Fruit fly (Drosophila melanogaster): Measurements from ENCODE around the gene Pdp1.

Pdp1 gene

DNA sequence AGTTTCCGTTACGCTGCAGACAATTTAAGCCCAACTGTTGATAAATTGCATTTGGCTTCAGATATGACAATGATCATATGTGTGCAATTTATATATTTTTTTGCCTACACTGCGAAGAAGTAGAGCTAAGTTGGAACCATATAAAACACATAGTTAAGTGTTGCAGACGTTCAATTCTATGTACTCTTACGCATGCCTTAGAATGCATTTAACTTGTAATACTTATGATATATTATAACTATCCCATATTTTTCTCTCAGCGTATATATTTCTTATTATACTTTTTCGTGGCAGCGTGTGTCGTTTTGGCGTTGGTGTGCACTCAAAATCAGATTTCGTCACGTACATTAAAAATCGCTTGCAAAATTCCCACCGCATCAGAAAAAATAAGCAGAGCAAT, 83.8 kb downstream of the Pdp1 start (continued):
- TF ChIP-seq row (GFP tag; IDR thresholded peaks at IDR 0.05): peak; percentile 50; the same call in 1 of the 3 replicates
- no peak for TF ChIP-seq crc (GFP tag; optimal IDR thresholded peaks at IDR 0.05)
- TF ChIP-seq CG12659 (GFP tag; optimal IDR thresholded peaks at IDR 0.05): peak; percentile 4
- peak; percentile 19; the same call in 1 of the 2 replicates for TF ChIP-seq Xrp1 (GFP tag; IDR thresholded peaks at IDR 0.05)
- 0 out of 4 replicates have a peak, but pooled peaks have one; percentile 15 for TF ChIP-seq Gug (GFP tag; IDR thresholded peaks at IDR 0.05)
- no peak for TF ChIP-seq sima (GFP tag; optimal IDR thresholded peaks at IDR 0.05)
- TF ChIP-seq esg (GFP tag; conservative IDR thresholded peaks at IDR 0.05): 0 out of 2 replicates have a peak, but pooled peaks have one; percentile 37
- peak; percentile 44; the same call in 1 of the 3 replicates for TF ChIP-seq CG11695 (GFP tag; IDR thresholded peaks at IDR 0.05)
- TF ChIP-seq CG2120 (GFP tag; optimal IDR thresholded peaks at IDR 0.05): peak; percentile 42
- peak; percentile 72 for TF ChIP-seq slbo (GFP tag; IDR thresholded peaks at IDR 0.05)
- peak; percentile 52; the same call in 1 of the 3 replicates for TF ChIP-seq so (GFP tag; IDR thresholded peaks at IDR 0.05)
- TF ChIP-seq tgo (GFP tag; IDR thresholded peaks at IDR 0.05): peak; percentile 48; the same call in 1 of the 3 replicates
- TF ChIP-seq Hr51 (GFP tag; optimal IDR thresholded peaks at IDR 0.05): peak in 1 of 2 experiments; percentile 53
- TF ChIP-seq Ada2b (GFP tag; IDR thresholded peaks at IDR 0.05): peak; percentile 30; the same call in 1 of the 2 replicates
- peak; percentile 1 for TF ChIP-seq CG18262 (tag; optimal IDR thresholded peaks at IDR 0.05)
- TF ChIP-seq CG8924 (tag; optimal IDR thresholded peaks at IDR 0.05): no peak
- TF ChIP-seq Ssrp (tag; optimal IDR thresholded peaks at IDR 0.05): peak; percentile 3
- TF ChIP-seq Rfx (GFP tag; IDR thresholded peaks at IDR 0.05): peak; percentile 60; the same call in 1 of the 2 replicates
- TF ChIP-seq grau (tag; optimal IDR thresholded peaks at IDR 0.05): peak; percentile 40
- peak; percentile 29; the same call in 1 of the 3 replicates for TF ChIP-seq Dbx (GFP tag; IDR thresholded peaks at IDR 0.05)
- TF ChIP-seq ap (GFP tag; IDR thresholded peaks at IDR 0.05): 0 out of 2 replicates have a peak, but pooled peaks have one; percentile 25
- no peak for TF ChIP-seq cwo (GFP tag; optimal IDR thresholded peaks at IDR 0.05)
- TF ChIP-seq lilli (GFP tag; optimal IDR thresholded peaks at IDR 0.05): peak; percentile 21
- TF ChIP-seq D (optimal IDR thresholded peaks at IDR 0.05): no peak
- no peak for TF ChIP-seq D (GFP tag; optimal IDR thresholded peaks at IDR 0.05)
- peak; percentile 5 for TF ChIP-seq caup (GFP tag; optimal IDR thresholded peaks at IDR 0.05; ENCODE audit: severe bottlenecking)
- TF ChIP-seq az2 (GFP tag; optimal IDR thresholded peaks at IDR 0.05): peak; percentile 0
- no peak for TF ChIP-seq CG3726 (GFP tag; IDR thresholded peaks at IDR 0.05)
- peak; percentile 16 for TF ChIP-seq tap (tag; optimal IDR thresholded peaks at IDR 0.05)
- peak; percentile 54 for TF ChIP-seq Oli (tag; optimal IDR thresholded peaks at IDR 0.05)
- peak; percentile 10 for TF ChIP-seq CG9727 (GFP tag; optimal IDR thresholded peaks at IDR 0.05)
- peak; percentile 32 for TF ChIP-seq CG17359 (tag; optimal IDR thresholded peaks at IDR 0.05)
- peak; percentile 8; the same call in 1 of the 2 replicates for TF ChIP-seq al (GFP tag; IDR thresholded peaks at IDR 0.05)
- peak; percentile 6 for TF ChIP-seq BtbVII (GFP tag; optimal IDR thresholded peaks at IDR 0.05)
- peak; percentile 1 for TF ChIP-seq CG12071 (GFP tag; optimal IDR thresholded peaks at IDR 0.05)
- peak; percentile 4 for TF ChIP-seq Hsf (GFP tag; optimal IDR thresholded peaks at IDR 0.05)
- TF ChIP-seq Dp (GFP tag; optimal IDR thresholded peaks at IDR 0.05): no peak
- peak; percentile 8 for TF ChIP-seq Max (GFP tag; optimal IDR thresholded peaks at IDR 0.05)
- TF ChIP-seq Myb (GFP tag; optimal IDR thresholded peaks at IDR 0.05): no peak
- peak; percentile 43 for TF ChIP-seq lab (GFP tag; optimal IDR thresholded peaks at IDR 0.05)
- TF ChIP-seq sim (GFP tag; IDR thresholded peaks at IDR 0.05): 0 out of 2 replicates have a peak, but pooled peaks have one; percentile 35
- peak; percentile 5 for TF ChIP-seq Hr3 (GFP tag; optimal IDR thresholded peaks at IDR 0.05)
- TF ChIP-seq CG31441 (GFP tag; IDR thresholded peaks at IDR 0.05): 0 out of 2 replicates have a peak, but pooled peaks have one; percentile 13
- peak; percentile 38 for TF ChIP-seq Xbp1 (GFP tag; optimal IDR thresholded peaks at IDR 0.05)
- TF ChIP-seq lbe (GFP tag; optimal IDR thresholded peaks at IDR 0.05): peak; percentile 62
- peak; percentile 8 for TF ChIP-seq CG10654 (GFP tag; optimal IDR thresholded peaks at IDR 0.05)
- peak; percentile 22; the same call in 1 of the 2 replicates for TF ChIP-seq CG17328 (GFP tag; IDR thresholded peaks at IDR 0.05)
- TF ChIP-seq CG14667 (GFP tag; IDR thresholded peaks at IDR 0.05): no peak
- no peak for TF ChIP-seq CG1603 (tag; optimal IDR thresholded peaks at IDR 0.05)
- 0 out of 2 replicates have a peak, but pooled peaks have one; percentile 23 for TF ChIP-seq CG32532 (GFP tag; IDR thresholded peaks at IDR 0.05)
